Fruit fly (Drosophila melanogaster) whole organism, embryonic: Measurements from ENCODE around the gene CG17343.

Experiments used
- Atf6 ChIP-seq: fragments of 200-800 bp; sonication (Bioruptor generic); IDR thresholded peaks from 2 replicates; pipeline ENCODE4 v1.3.6; 2022; ENCODE audit warnings: missing biosample characterization, missing genetic modification characterization
- Bgb ChIP-seq: fragments of 200-800 bp; sonication (Bioruptor generic); IDR thresholded peaks from 2 replicates; pipeline ENCODE4 v1.3.6; 2022; ENCODE audit warnings: missing biosample characterization, missing genetic modification characterization; ENCODE audit not compliant: partially characterized antibody
- Bteb2 ChIP-seq: fragments of 200-800 bp; sonication (Bioruptor generic); optimal IDR thresholded peaks from 2 replicates; lab custom pipeline; 2016; ENCODE audit warnings: missing biosample characterization, missing genetic modification characterization
- CG10321 ChIP-seq: fragments of 200-800 bp; sonication (Bioruptor generic); IDR thresholded peaks from 2 replicates; pipeline ENCODE4 v1.3.6; 2022; ENCODE audit warnings: missing biosample characterization, missing genetic modification characterization
- CG12391 ChIP-seq: fragments of 200-800 bp; sonication (Bioruptor generic); optimal IDR thresholded peaks from 3 replicates; lab custom pipeline; 2018; ENCODE audit warnings: missing biosample characterization, mild to moderate bottlenecking, missing genetic modification characterization, moderate library complexity
- CG13424 ChIP-seq: fragments of 200-800 bp; sonication (Bioruptor generic); optimal IDR thresholded peaks from 2 replicates; lab custom pipeline; 2019; ENCODE audit warnings: missing biosample characterization, mild to moderate bottlenecking, missing genetic modification characterization, moderate library complexity
- CG14014 ChIP-seq: fragments of 200-800 bp; sonication (Bioruptor generic); IDR thresholded peaks from 2 replicates; pipeline ENCODE4 v1.3.6; 2022; ENCODE audit warnings: missing biosample characterization, missing genetic modification characterization
- CG14441 ChIP-seq: fragments of 200-800 bp; sonication (Bioruptor generic); IDR thresholded peaks from 2 replicates; pipeline ENCODE4 v1.3.6; 2022; ENCODE audit warnings: missing biosample characterization, missing genetic modification characterization
- CG16815 ChIP-seq: fragments of 200-800 bp; sonication (Bioruptor generic); optimal IDR thresholded peaks from 3 replicates; lab custom pipeline; 2017; ENCODE audit warnings: missing biosample characterization, mild to moderate bottlenecking, missing genetic modification characterization
- CG17359 ChIP-seq: fragments of 200-800 bp; sonication (Bioruptor generic); optimal IDR thresholded peaks from 3 replicates; lab custom pipeline; 2018; ENCODE audit warnings: missing biosample characterization, mild to moderate bottlenecking, missing genetic modification characterization, moderate library complexity
- CG17385 ChIP-seq: fragments of 200-800 bp; sonication (Bioruptor generic); optimal IDR thresholded peaks from 3 replicates; lab custom pipeline; 2018; ENCODE audit warnings: missing biosample characterization, mild to moderate bottlenecking, missing genetic modification characterization
- CG18764 ChIP-seq: fragments of 200-800 bp; sonication (Bioruptor generic); optimal IDR thresholded peaks from 3 replicates; lab custom pipeline; 2016; ENCODE audit warnings: missing biosample characterization, missing genetic modification characterization
- CG2116 ChIP-seq: fragments of 200-800 bp; sonication (Bioruptor generic); optimal IDR thresholded peaks from 3 replicates; lab custom pipeline; 2018; ENCODE audit warnings: missing biosample characterization, mild to moderate bottlenecking, missing genetic modification characterization
- CG30431 ChIP-seq: fragments of 200-800 bp; sonication (Bioruptor generic); optimal IDR thresholded peaks from 2 replicates; lab custom pipeline; 2017; ENCODE audit warnings: missing biosample characterization, missing genetic modification characterization
- CG3995 ChIP-seq: fragments of 200-800 bp; sonication (Bioruptor generic); optimal IDR thresholded peaks from 3 replicates; lab custom pipeline; 2016; ENCODE audit warnings: missing biosample characterization, missing genetic modification characterization
- CG4282 ChIP-seq: fragments of 200-800 bp; sonication (Bioruptor generic); optimal IDR thresholded peaks from 2 replicates; lab custom pipeline; 2016; ENCODE audit warnings: missing biosample characterization, missing genetic modification characterization
- CG43689 ChIP-seq: fragments of 200-800 bp; sonication (Bioruptor generic); IDR thresholded peaks from 2 replicates; pipeline ENCODE4 v1.3.6; 2022; ENCODE audit warnings: missing biosample characterization, missing genetic modification characterization
- CG4424 ChIP-seq: fragments of 200-800 bp; sonication (Bioruptor generic); optimal IDR thresholded peaks from 3 replicates; lab custom pipeline; 2016; ENCODE audit warnings: missing biosample characterization, missing genetic modification characterization
- CG4854 ChIP-seq: fragments of 200-800 bp; sonication (Bioruptor generic); optimal IDR thresholded peaks from 2 replicates; lab custom pipeline; 2016; ENCODE audit warnings: missing biosample characterization, missing genetic modification characterization, inconsistent platforms
- CG7357 ChIP-seq: fragments of 200-800 bp; sonication (Bioruptor generic); IDR thresholded peaks from 3 replicates; pipeline ENCODE4 v1.3.6; 2022; ENCODE audit warnings: missing biosample characterization, missing genetic modification characterization
- CG8290 ChIP-seq, 3 experiments: fragments of 200-800 bp; sonication (Bioruptor generic); optimal IDR thresholded peaks; 2 replicates each; lab custom pipeline; 2016 to 2019; ENCODE audit warnings: missing biosample characterization in 3 of 3, missing genetic modification characterization in 3 of 3, mild to moderate bottlenecking in 2 of 3, moderate library complexity in 1 of 3
- CG8388 ChIP-seq: fragments of 200-800 bp; sonication (Bioruptor generic); optimal IDR thresholded peaks from 2 replicates; lab custom pipeline; 2019; ENCODE audit warnings: missing biosample characterization, mild to moderate bottlenecking, missing genetic modification characterization, moderate library complexity
- CTCF ChIP-seq: fragments of 200-800 bp; sonication (Bioruptor generic); optimal IDR thresholded peaks from 2 replicates; lab custom pipeline; 2017; ENCODE audit warnings: missing biosample characterization, mild to moderate bottlenecking, missing genetic modification characterization, moderate library complexity
- D19A ChIP-seq: fragments of 200-800 bp; optimal IDR thresholded peaks from 3 replicates; lab custom pipeline; 2019; ENCODE audit warnings: missing biosample characterization, mild to moderate bottlenecking, missing genetic modification characterization, moderate library complexity
- Dip2 ChIP-seq: fragments of 200-800 bp; sonication (Bioruptor generic); IDR thresholded peaks from 2 replicates; pipeline ENCODE4 v1.3.6; 2022; ENCODE audit warnings: missing biosample characterization, missing genetic modification characterization
- Dip3 ChIP-seq: fragments of 200-800 bp; sonication (Bioruptor generic); optimal IDR thresholded peaks from 3 replicates; lab custom pipeline; 2016; ENCODE audit warnings: missing biosample characterization, missing genetic modification characterization
- Doc3 ChIP-seq: fragments of 200-800 bp; sonication (Bioruptor generic); IDR thresholded peaks from 3 replicates; pipeline ENCODE4 v1.3.6; 2022; ENCODE audit warnings: missing biosample characterization, missing genetic modification characterization; ENCODE audit not compliant: partially characterized antibody
- H15 ChIP-seq: fragments of 200-800 bp; sonication (Bioruptor generic); IDR thresholded peaks from 3 replicates; pipeline ENCODE4 v1.3.6; 2022; ENCODE audit warnings: missing biosample characterization, missing genetic modification characterization
- Hr51 ChIP-seq, 2 experiments: fragments of 200-800 bp; sonication (Bioruptor generic); optimal IDR thresholded peaks; 2 replicates in 1 of 2; 3 replicates in 1 of 2; lab custom pipeline; 2016 to 2018; ENCODE audit warnings: missing biosample characterization in 2 of 2, missing genetic modification characterization in 2 of 2, mild to moderate bottlenecking in 1 of 2, moderate library complexity in 1 of 2
- Hsf ChIP-seq: fragments of 200-800 bp; sonication (Bioruptor generic); optimal IDR thresholded peaks from 3 replicates; lab custom pipeline; 2016; ENCODE audit warnings: missing biosample characterization, missing genetic modification characterization
- NC2α ChIP-seq: fragments of 200-800 bp; sonication (Bioruptor generic); optimal IDR thresholded peaks from 2 replicates; lab custom pipeline; 2016; ENCODE audit warnings: missing biosample characterization, missing genetic modification characterization
- Ptx1 ChIP-seq: fragments of 200-800 bp; sonication (Bioruptor generic); IDR thresholded peaks from 2 replicates; pipeline ENCODE4 v1.3.6; 2022; ENCODE audit warnings: missing biosample characterization, missing genetic modification characterization
- Sin3A ChIP-seq: fragments of >200 bp; optimal IDR thresholded peaks from 2 replicates; lab custom pipeline; 2018
- Usf ChIP-seq: fragments of 200-800 bp; sonication (Bioruptor generic); optimal IDR thresholded peaks from 2 replicates; lab custom pipeline; 2017; ENCODE audit warnings: missing genotype, missing biosample characterization, missing genetic modification characterization
- ara ChIP-seq: fragments of 200-800 bp; sonication (Bioruptor generic); IDR thresholded peaks from 2 replicates; pipeline ENCODE4 v1.3.6; 2022; ENCODE audit warnings: missing biosample characterization, missing genetic modification characterization
- cg ChIP-seq: fragments of 200-800 bp; sonication (Bioruptor generic); optimal IDR thresholded peaks from 3 replicates; lab custom pipeline; 2019; ENCODE audit warnings: missing biosample characterization, mild to moderate bottlenecking, missing genetic modification characterization, moderate library complexity
- dmrt11E ChIP-seq: fragments of 200-800 bp; sonication (Bioruptor generic); optimal IDR thresholded peaks from 3 replicates; lab custom pipeline; 2018; ENCODE audit warnings: missing biosample characterization, mild to moderate bottlenecking, missing genetic modification characterization, moderate library complexity
- dpn ChIP-seq, 2 experiments: fragments of 200-800 bp; sonication (Bioruptor generic); optimal IDR thresholded peaks; 3 replicates each; lab custom pipeline; 2016; ENCODE audit warnings: missing biosample characterization in 2 of 2, missing genetic modification characterization in 2 of 2
- ewg ChIP-seq: fragments of 200-800 bp; sonication (Bioruptor generic); optimal IDR thresholded peaks from 3 replicates; lab custom pipeline; 2017; ENCODE audit warnings: mild to moderate bottlenecking, missing biosample characterization, missing genetic modification reagents, missing genetic modification characterization
- hkb ChIP-seq, 2 experiments: fragments of 200-800 bp in 1 of 2; fragments of >200 bp in 1 of 2; sonication (Bioruptor generic) in 1 of 2; IDR thresholded peaks in 1 of 2; optimal IDR thresholded peaks in 1 of 2; 2 replicates each; pipeline versions ENCODE4 v1.3.6 to Lab custom; 2017 to 2022; ENCODE audit warnings: missing biosample characterization in 1 of 2, missing genetic modification characterization in 1 of 2
- inv ChIP-seq: fragments of 200-800 bp; sonication (Bioruptor generic); IDR thresholded peaks from 2 replicates; pipeline ENCODE4 v1.3.6; 2022; ENCODE audit warnings: missing biosample characterization, missing genetic modification characterization; ENCODE audit not compliant: partially characterized antibody
- kay ChIP-seq: fragments of 200-800 bp; sonication (Bioruptor generic); optimal IDR thresholded peaks from 2 replicates; lab custom pipeline; 2016; ENCODE audit warnings: missing biosample characterization, missing genetic modification characterization
- mam ChIP-seq: fragments of 200-800 bp; sonication (Bioruptor generic); optimal IDR thresholded peaks from 3 replicates; lab custom pipeline; 2016; ENCODE audit warnings: missing biosample characterization, missing genetic modification characterization
- oc ChIP-seq: fragments of 200-800 bp; sonication (Bioruptor generic); optimal IDR thresholded peaks from 2 replicates; lab custom pipeline; 2018; ENCODE audit warnings: missing biosample characterization, mild to moderate bottlenecking, missing genetic modification characterization, moderate library complexity
- row ChIP-seq: fragments of 200-800 bp; sonication (Bioruptor generic); IDR thresholded peaks from 3 replicates; pipeline ENCODE4 v1.3.6; 2022; ENCODE audit warnings: missing biosample characterization, missing genetic modification characterization
- sens ChIP-seq: fragments of 200-800 bp; sonication (Bioruptor generic); peaks from one replicate; lab custom pipeline; 2016; ENCODE audit warnings: missing biosample characterization, missing genetic modification characterization
- tll ChIP-seq, 2 experiments: fragments of 200-800 bp in 1 of 2; fragments of >200 bp in 1 of 2; sonication (Bioruptor generic) in 1 of 2; optimal IDR thresholded peaks; 2 replicates each; lab custom pipeline; 2017 to 2019; ENCODE audit warnings: missing biosample characterization in 2 of 2, missing genetic modification characterization in 2 of 2, mild to moderate bottlenecking in 1 of 2, moderate library complexity in 1 of 2
- toy ChIP-seq: fragments of 200-800 bp; sonication (Bioruptor generic); IDR thresholded peaks from 2 replicates; pipeline ENCODE4 v1.3.6; 2022; ENCODE audit warnings: missing biosample characterization, missing genetic modification characterization
- vfl ChIP-seq: fragments of 200-800 bp; sonication (Bioruptor generic); optimal IDR thresholded peaks from 2 replicates; lab custom pipeline; 2016; ENCODE audit warnings: missing biosample characterization, missing genetic modification characterization
- z ChIP-seq: fragments of 200-800 bp; sonication (Bioruptor generic); IDR thresholded peaks from 3 replicates; pipeline ENCODE4 v1.3.6; 2022; ENCODE audit warnings: missing biosample characterization, missing genetic modification characterization

The CG17343 gene

dm6 chr2L:19026491-19027197, 38.1 kb upstream of the CG17343 start (continued):
- TF ChIP-seq Dip2 = no peak
- peak; percentile 66 for TF ChIP-seq CG12391
- TF ChIP-seq Usf = peak; percentile 6
- TF ChIP-seq CG2116 = no peak
- TF ChIP-seq CG17359 = peak; percentile 57
- TF ChIP-seq CG17385 (GFP tag; lab: Kevin White, UChicago) = peak; percentile 56
- TF ChIP-seq Doc3 (GFP tag; lab: Robert Waterston, UW) = no peak
- TF ChIP-seq NC2α (GFP tag; lab: Kevin White, UChicago) = no peak
- no peak for TF ChIP-seq CG8290 (GFP tag; optimal IDR thresholded peaks at IDR 0.05; lab: Kevin White, UChicago)
- peak in 1 of 2 experiments; percentile 52 for TF ChIP-seq CG8290 (tag; optimal IDR thresholded peaks at IDR 0.05; lab: Kevin White, UChicago)
- peak; percentile 28 for TF ChIP-seq cg
- TF ChIP-seq Bgb (GFP tag; lab: Robert Waterston, UW) = no peak
- peak; percentile 59 for TF ChIP-seq CG14014 (GFP tag; lab: Robert Waterston, UW)
- TF ChIP-seq inv (GFP tag; lab: Robert Waterston, UW) = no peak
- peak; percentile 48 for TF ChIP-seq sens (GFP tag; lab: Kevin White, UChicago)
- peak; percentile 76 for TF ChIP-seq row (GFP tag; lab: Robert Waterston, UW)
- no peak for TF ChIP-seq CG10321
- peak; percentile 8 to 60 for TF ChIP-seq Hr51 (GFP tag; optimal IDR thresholded peaks at IDR 0.05; lab: Kevin White, UChicago)
- TF ChIP-seq CG43689 (GFP tag; lab: Robert Waterston, UW) = no peak
- no peak for TF ChIP-seq tll (GFP tag; optimal IDR thresholded peaks at IDR 0.05; lab: Kevin White, UChicago)
- no peak for TF ChIP-seq CG8388 (GFP tag; lab: Kevin White, UChicago)
- no peak for TF ChIP-seq ara
- peak; percentile 0 for TF ChIP-seq Dip3 (GFP tag; lab: Kevin White, UChicago)
- TF ChIP-seq Sin3A (lab: Kevin White, UChicago) = no peak
- TF ChIP-seq H15 (GFP tag; lab: Robert Waterston, UW) = no peak
- no peak for TF ChIP-seq CTCF (GFP tag; lab: Kevin White, UChicago)
- no peak for TF ChIP-seq dmrt11E (tag; lab: Kevin White, UChicago)
- no peak for TF ChIP-seq Atf6 (GFP tag; lab: Robert Waterston, UW)
- TF ChIP-seq CG30431 = no peak
- TF ChIP-seq CG4282 (GFP tag; lab: Kevin White, UChicago) = no peak
- peak; percentile 27 for TF ChIP-seq CG4424
- TF ChIP-seq CG7357 = peak; percentile 43; the same call in 1 of the 3 replicates
- no peak for TF ChIP-seq CG4854
- TF ChIP-seq Hsf (GFP tag; lab: Kevin White, UChicago) = peak; percentile 40
- TF ChIP-seq z (GFP tag; lab: Robert Waterston, UW) = no peak
- TF ChIP-seq oc = no peak
- no peak for TF ChIP-seq CG16815 (GFP tag; lab: Kevin White, UChicago)
- peak; percentile 1 for TF ChIP-seq Bteb2 (GFP tag; lab: Kevin White, UChicago)
- no peak for TF ChIP-seq hkb (optimal IDR thresholded peaks at IDR 0.05; lab: Kevin White, UChicago)
- peak; percentile 49; the same call in 1 of the 2 replicates for TF ChIP-seq hkb (GFP tag; IDR thresholded peaks at IDR 0.05; lab: Robert Waterston, UW)
- TF ChIP-seq CG14441 = 0 out of 2 replicates have a peak, but pooled peaks have one; percentile 18
- no peak for TF ChIP-seq CG18764 (GFP tag; lab: Kevin White, UChicago)
- TF ChIP-seq CG13424 (tag; lab: Kevin White, UChicago) = peak; percentile 70
- TF ChIP-seq Ptx1 (GFP tag; lab: Robert Waterston, UW) = peak; percentile 61
- TF ChIP-seq mam = peak; percentile 50
- TF ChIP-seq CG3995 (GFP tag; lab: Kevin White, UChicago) = no peak
- TF ChIP-seq dpn (GFP tag; optimal IDR thresholded peaks at IDR 0.05; lab: Kevin White, UChicago) = peak; percentile 23 to 26
- peak; percentile 41 for TF ChIP-seq D19A
- TF ChIP-seq toy = no peak
- TF ChIP-seq vfl (GFP tag; lab: Kevin White, UChicago) = no peak
- TF ChIP-seq ewg = peak; percentile 25
- no peak for TF ChIP-seq kay (GFP tag; lab: Kevin White, UChicago)
